Fruit fly (Drosophila melanogaster) whole organism, wandering third instar larva: ENCODE data around the gene CG4645.

ENCODE experiments used
- Abd-B ChIP-seq: fragments of >200 bp; optimal IDR thresholded peaks from 2 replicates; lab custom pipeline; 2017; ENCODE audit warnings: missing biosample characterization, missing genetic modification characterization
- CG32264 ChIP-seq: fragments of 200-800 bp; sonication (Bioruptor generic); optimal IDR thresholded peaks from 2 replicates; lab custom pipeline; 2016; ENCODE audit warnings: missing biosample characterization, missing genetic modification characterization
- CG9705 ChIP-seq: fragments of 200-800 bp; sonication (Bioruptor generic); optimal IDR thresholded peaks from 2 replicates; lab custom pipeline; 2018; ENCODE audit warnings: missing biosample characterization, mild to moderate bottlenecking, missing genetic modification characterization
- CrebA ChIP-seq: fragments of 200-800 bp; sonication (Bioruptor generic); optimal IDR thresholded peaks from 2 replicates; lab custom pipeline; 2016; ENCODE audit warnings: missing biosample characterization, mild to moderate bottlenecking, missing genetic modification characterization, borderline replicate concordance
- Dfd ChIP-seq: fragments of >200 bp; optimal IDR thresholded peaks from 2 replicates; lab custom pipeline; 2017; ENCODE audit warnings: missing biosample characterization, missing genetic modification characterization
- Dif ChIP-seq: fragments of 200-275, 200-300 bp; sonication (Bioruptor generic); optimal IDR thresholded peaks from 2 replicates; lab custom pipeline; 2018; ENCODE audit warnings: missing biosample characterization, missing genetic modification characterization; ENCODE audit not compliant: partially characterized antibody
- GATAd ChIP-seq: sonication (Bioruptor generic); optimal IDR thresholded peaks from 2 replicates; lab custom pipeline; 2016; ENCODE audit warnings: missing biosample characterization, missing genetic modification characterization
- HLH106 ChIP-seq: fragments of 200-800 bp; optimal IDR thresholded peaks from 3 replicates; lab custom pipeline; 2019; ENCODE audit warnings: missing biosample characterization, mild to moderate bottlenecking, missing genetic modification characterization, moderate library complexity
- Hnf4 ChIP-seq: fragments of 200-800 bp; sonication (Bioruptor generic); optimal IDR thresholded peaks from 2 replicates; lab custom pipeline; 2016; ENCODE audit warnings: missing biosample characterization, mild to moderate bottlenecking, missing genetic modification characterization
- Hr78 ChIP-seq: fragments of >200 bp; optimal IDR thresholded peaks from 2 replicates; lab custom pipeline; 2017; ENCODE audit warnings: missing biosample characterization, missing genetic modification characterization
- Hr83 ChIP-seq: fragments of 200-300 bp; sonication (Bioruptor generic); optimal IDR thresholded peaks from 2 replicates; lab custom pipeline; 2016; ENCODE audit warnings: missing biosample characterization, mild to moderate bottlenecking, missing genetic modification characterization, moderate library complexity; ENCODE audit not compliant: poor library complexity, severe bottlenecking
- Jra ChIP-seq: sonication (Bioruptor generic); optimal IDR thresholded peaks from 2 replicates; lab custom pipeline; 2016; ENCODE audit warnings: missing biosample characterization, missing genetic modification characterization
- Mio ChIP-seq: sonication (Bioruptor generic); optimal IDR thresholded peaks from 2 replicates; lab custom pipeline; 2016; ENCODE audit warnings: missing biosample characterization, missing genetic modification characterization
- Myc ChIP-seq: fragments of >200 bp; optimal IDR thresholded peaks from 2 replicates; lab custom pipeline; 2017
- N ChIP-seq: fragments of >200 bp; optimal IDR thresholded peaks from 2 replicates; lab custom pipeline; 2018; ENCODE audit warnings: missing biosample characterization, missing external identifiers, missing genetic modification characterization
- OdsH ChIP-seq: fragments of 200-800 bp; sonication (Bioruptor generic); optimal IDR thresholded peaks from 2 replicates; lab custom pipeline; 2016; ENCODE audit warnings: missing biosample characterization, mild to moderate bottlenecking, missing genetic modification characterization
- Rel ChIP-seq, 2 experiments: fragments of 200-800 bp; sonication (Bioruptor generic) in 1 of 2; optimal IDR thresholded peaks; 2 replicates in 1 of 2; 3 replicates in 1 of 2; lab custom pipeline; 2016 to 2019; ENCODE audit warnings: mild to moderate bottlenecking in 2 of 2, missing biosample characterization in 2 of 2, missing genetic modification characterization in 2 of 2, moderate library complexity in 1 of 2
- Sp1 ChIP-seq: fragments of 200-800 bp; sonication (Bioruptor generic); optimal IDR thresholded peaks from 3 replicates; lab custom pipeline; 2019; ENCODE audit warnings: missing biosample characterization, mild to moderate bottlenecking, missing genetic modification characterization, moderate library complexity
- Vsx2 ChIP-seq: fragments of 200-300, 225-300 bp; sonication (Bioruptor generic); optimal IDR thresholded peaks from 2 replicates; lab custom pipeline; 2018; ENCODE audit warnings: missing biosample characterization, missing genetic modification characterization; ENCODE audit not compliant: partially characterized antibody
- br ChIP-seq: fragments of 200-800 bp; sonication (Bioruptor generic); optimal IDR thresholded peaks from 2 replicates; lab custom pipeline; 2016; ENCODE audit warnings: missing biosample characterization, missing genetic modification characterization
- brk ChIP-seq: fragments of 200-800 bp; sonication (Bioruptor generic); optimal IDR thresholded peaks from 2 replicates; lab custom pipeline; 2016; ENCODE audit warnings: missing biosample characterization, mild to moderate bottlenecking, missing genetic modification characterization
- dl ChIP-seq, 2 experiments: fragments of 175-275, 200-275 bp in 1 of 2; fragments of 200-275 bp in 1 of 2; sonication (Bioruptor generic); optimal IDR thresholded peaks; lab custom pipeline; 2018; ENCODE audit warnings: mild to moderate bottlenecking in 2 of 2, missing biosample characterization in 2 of 2, missing genetic modification characterization in 2 of 2, moderate library complexity in 2 of 2; ENCODE audit not compliant: partially characterized antibody in 2 of 2, insufficient read depth in 1 of 2
- dmrt93B ChIP-seq: fragments of 200-800 bp; sonication (Bioruptor generic); optimal IDR thresholded peaks from 2 replicates; lab custom pipeline; 2018; ENCODE audit warnings: missing biosample characterization, mild to moderate bottlenecking, missing genetic modification characterization
- dsf ChIP-seq: sonication (Bioruptor generic); optimal IDR thresholded peaks from 2 replicates; lab custom pipeline; 2016; ENCODE audit warnings: missing biosample characterization, missing genetic modification characterization, borderline replicate concordance
- ey ChIP-seq: fragments of 200-800 bp; sonication (Bioruptor generic); optimal IDR thresholded peaks from 2 replicates; lab custom pipeline; 2016; ENCODE audit warnings: missing biosample characterization, missing genetic modification characterization
- foxo ChIP-seq, 2 experiments: fragments of 200-800 bp; sonication (Bioruptor generic); optimal IDR thresholded peaks; 2 replicates in 1 of 2; 3 replicates in 1 of 2; lab custom pipeline; 2016 to 2017; ENCODE audit warnings: missing biosample characterization in 2 of 2, missing genetic modification characterization in 2 of 2
- fru ChIP-seq: fragments of 200-800 bp; sonication (Bioruptor generic); optimal IDR thresholded peaks from 3 replicates; lab custom pipeline; 2016; ENCODE audit warnings: missing biosample characterization, mild to moderate bottlenecking, missing genetic modification characterization
- h ChIP-seq: fragments of 200-800 bp; sonication (Bioruptor generic); optimal IDR thresholded peaks from 3 replicates; lab custom pipeline; 2016; ENCODE audit warnings: missing biosample characterization, mild to moderate bottlenecking, missing genetic modification characterization
- jim ChIP-seq: fragments of 175-275, 200-325 bp; sonication (Bioruptor generic); optimal IDR thresholded peaks from 2 replicates; lab custom pipeline; 2016; ENCODE audit warnings: missing biosample characterization, mild to moderate bottlenecking, missing genetic modification characterization
- lola ChIP-seq: fragments of >200 bp; optimal IDR thresholded peaks from 2 replicates; lab custom pipeline; 2017; ENCODE audit warnings: missing biosample characterization, missing genetic modification characterization
- pan ChIP-seq: fragments of >200 bp; optimal IDR thresholded peaks from 2 replicates; lab custom pipeline; 2017
- psq ChIP-seq: fragments of 200-800 bp; sonication (Bioruptor generic); optimal IDR thresholded peaks from 3 replicates; lab custom pipeline; 2017; ENCODE audit warnings: missing biosample characterization, mild to moderate bottlenecking, missing genetic modification characterization, moderate library complexity
- rgr ChIP-seq: fragments of 200-800 bp; sonication (Bioruptor generic); optimal IDR thresholded peaks from 3 replicates; lab custom pipeline; 2016; ENCODE audit warnings: missing biosample characterization, mild to moderate bottlenecking, missing genetic modification characterization
- sage ChIP-seq: fragments of 200-800 bp; sonication (Bioruptor generic); optimal IDR thresholded peaks from 2 replicates; lab custom pipeline; 2016; ENCODE audit warnings: missing biosample characterization, mild to moderate bottlenecking, missing genetic modification characterization
- sv ChIP-seq: fragments of 200-800 bp; sonication (Bioruptor generic); optimal IDR thresholded peaks from 3 replicates; lab custom pipeline; 2016; ENCODE audit warnings: missing biosample characterization, missing genetic modification characterization
- tai ChIP-seq: sonication (Bioruptor generic); optimal IDR thresholded peaks from 2 replicates; lab custom pipeline; 2016; ENCODE audit warnings: missing biosample characterization, missing genetic modification characterization
- usp ChIP-seq: fragments of >200 bp; optimal IDR thresholded peaks from 2 replicates; lab custom pipeline; 2017; ENCODE audit warnings: missing biosample characterization, missing genetic modification characterization
- woc ChIP-seq: sonication (Bioruptor generic); optimal IDR thresholded peaks from 2 replicates; lab custom pipeline; 2016; ENCODE audit warnings: missing biosample characterization, mild to moderate bottlenecking, missing genetic modification characterization

CG4645 gene

dm6 chrX:12895114-12895723 lies 14.5 kb upstream of the CG4645 start:
- TF ChIP-seq CG9705 (no peak), ey (GFP tag; lab: Kevin White, UChicago) (peak; percentile 42), rgr (GFP tag; lab: Kevin White, UChicago) (peak; percentile 61), Rel (GFP tag; optimal IDR thresholded peaks at IDR 0.05; lab: Kevin White, UChicago) (no peak), Rel (tag; optimal IDR thresholded peaks at IDR 0.05; lab: Kevin White, UChicago) (peak; percentile 46), dl (GFP tag; optimal IDR thresholded peaks at IDR 0.05; lab: Kevin White, UChicago; ENCODE audit: insufficient read depth in 1 of 2, partially characterized antibody in 2 of 2) (peak; percentile 45 to 71), pan (no peak), woc (GFP tag; lab: Kevin White, UChicago) (no peak), Sp1 (GFP tag; lab: Kevin White, UChicago) (no peak), CrebA (GFP tag; lab: Kevin White, UChicago) (no peak), Myc (no peak), fru (GFP tag; lab: Kevin White, UChicago) (peak; percentile 43), GATAd (GFP tag; lab: Kevin White, UChicago) (no peak), Hr83 (GFP tag; lab: Kevin White, UChicago) (no peak), brk (GFP tag; lab: Kevin White, UChicago) (no peak), Dif (GFP tag; lab: Kevin White, UChicago) (peak; percentile 36), CG32264 (GFP tag; lab: Kevin White, UChicago) (no peak), N (GFP tag; lab: Kevin White, UChicago) (no peak), tai (GFP tag; lab: Kevin White, UChicago) (no peak), Vsx2 (GFP tag; lab: Kevin White, UChicago) (no peak), dmrt93B (GFP tag; lab: Kevin White, UChicago) (no peak), dsf (GFP tag; lab: Kevin White, UChicago) (no peak), foxo (GFP tag; optimal IDR thresholded peaks at IDR 0.05; lab: Kevin White, UChicago) (peak in 1 of 2 experiments; percentile 43), sage (no peak), Abd-B (GFP tag; lab: Kevin White, UChicago) (no peak), br (GFP tag; lab: Kevin White, UChicago) (no peak), sv (GFP tag; lab: Kevin White, UChicago) (no peak), Dfd (GFP tag; lab: Kevin White, UChicago) (no peak), OdsH (GFP tag; lab: Kevin White, UChicago) (peak; percentile 34), jim (GFP tag; lab: Kevin White, UChicago) (no peak), Mio (GFP tag; lab: Kevin White, UChicago) (no peak), psq (GFP tag; lab: Kevin White, UChicago) (peak; percentile 44), usp (GFP tag; lab: Kevin White, UChicago) (no peak), h (GFP tag; lab: Kevin White, UChicago) (peak; percentile 41), Hnf4 (GFP tag; lab: Kevin White, UChicago) (no peak), lola (no peak), Jra (no peak), HLH106 (tag; lab: Kevin White, UChicago) (no peak), Hr78 (GFP tag; lab: Kevin White, UChicago) (no peak)

DNA sequence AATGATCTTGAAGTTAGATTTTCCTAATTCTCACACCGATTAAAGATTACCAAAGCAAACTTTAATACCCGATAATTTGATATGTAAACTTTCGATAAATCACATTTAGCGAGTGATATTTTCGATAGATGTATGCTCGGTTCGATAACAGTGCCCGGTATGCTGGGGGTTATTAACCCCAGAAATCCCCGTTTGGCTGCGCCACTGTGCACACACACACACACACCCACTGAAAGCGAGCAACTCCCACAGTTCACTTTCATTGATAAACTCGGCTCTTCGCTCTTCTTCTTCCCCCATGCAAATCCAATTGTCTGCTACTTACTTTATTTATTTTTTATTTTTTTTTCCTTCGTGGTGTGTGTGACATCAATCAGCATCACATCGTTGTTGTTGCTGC lies 13.4 kb upstream of the CG4645 start:
- TF ChIP-seq OdsH (GFP tag; lab: Kevin White, UChicago) (no peak), lola (no peak), br (GFP tag; lab: Kevin White, UChicago) (no peak), usp (GFP tag; lab: Kevin White, UChicago) (no peak), tai (GFP tag; lab: Kevin White, UChicago) (no peak), psq (GFP tag; lab: Kevin White, UChicago) (no peak), fru (GFP tag; lab: Kevin White, UChicago) (no peak), HLH106 (tag; lab: Kevin White, UChicago) (peak; percentile 13), Rel (GFP tag; optimal IDR thresholded peaks at IDR 0.05; lab: Kevin White, UChicago) (no peak), Rel (tag; optimal IDR thresholded peaks at IDR 0.05; lab: Kevin White, UChicago) (peak; percentile 65), jim (GFP tag; lab: Kevin White, UChicago) (no peak), Dif (GFP tag; lab: Kevin White, UChicago) (no peak)
- TF ChIP-seq, all 38 proteins: peak for 2
